Fruit fly (Drosophila melanogaster) whole organism, embryonic: ENCODE data around the gene Liprin-alpha.

Source experiments
- CG12391 ChIP-seq: fragments of 200-800 bp; sonication (Bioruptor generic); optimal IDR thresholded peaks from 3 replicates; lab custom pipeline; 2018; ENCODE audit warnings: missing biosample characterization, mild to moderate bottlenecking, missing genetic modification characterization, moderate library complexity
- CG13894 ChIP-seq: fragments of 200-800 bp; sonication (Bioruptor generic); optimal IDR thresholded peaks from 3 replicates; lab custom pipeline; 2018; ENCODE audit warnings: missing biosample characterization, mild to moderate bottlenecking, missing genetic modification characterization, moderate library complexity
- CG14014 ChIP-seq: fragments of 200-800 bp; sonication (Bioruptor generic); IDR thresholded peaks from 2 replicates; pipeline ENCODE4 v1.3.6; 2022; ENCODE audit warnings: missing biosample characterization, missing genetic modification characterization
- CG15696 ChIP-seq: fragments of 200-800 bp; sonication (Bioruptor generic); optimal IDR thresholded peaks from 2 replicates; lab custom pipeline; 2019; ENCODE audit warnings: missing biosample characterization, mild to moderate bottlenecking, missing genetic modification characterization, moderate library complexity
- CG17359 ChIP-seq: fragments of 200-800 bp; sonication (Bioruptor generic); optimal IDR thresholded peaks from 3 replicates; lab custom pipeline; 2018; ENCODE audit warnings: missing biosample characterization, mild to moderate bottlenecking, missing genetic modification characterization, moderate library complexity
- CG2712 ChIP-seq: fragments of 200-800 bp; optimal IDR thresholded peaks from 3 replicates; lab custom pipeline; 2019; ENCODE audit warnings: missing biosample characterization, mild to moderate bottlenecking, missing genetic modification characterization, moderate library complexity
- H15 ChIP-seq: fragments of 200-800 bp; sonication (Bioruptor generic); IDR thresholded peaks from 3 replicates; pipeline ENCODE4 v1.3.6; 2022; ENCODE audit warnings: missing biosample characterization, missing genetic modification characterization
- Lim3 ChIP-seq: fragments of 200-800 bp; sonication (Bioruptor generic); IDR thresholded peaks from 2 replicates; pipeline ENCODE4 v1.3.6; 2022; ENCODE audit warnings: missing biosample characterization, missing genetic modification characterization
- Pdp1 ChIP-seq, 2 experiments: fragments of 200-800 bp; sonication (Bioruptor generic); optimal IDR thresholded peaks; 3 replicates each; lab custom pipeline; 2016; ENCODE audit warnings: missing biosample characterization in 2 of 2, missing genetic modification characterization in 2 of 2, mild to moderate bottlenecking in 1 of 2, moderate library complexity in 1 of 2
- Xrp1 ChIP-seq: fragments of 200-800 bp; sonication (Bioruptor generic); IDR thresholded peaks from 2 replicates; pipeline ENCODE4 v1.3.6; 2022; ENCODE audit warnings: missing biosample characterization, missing genetic modification characterization
- sug ChIP-seq: fragments of 200-800 bp; optimal IDR thresholded peaks from 2 replicates; lab custom pipeline; 2019; ENCODE audit warnings: missing biosample characterization, mild to moderate bottlenecking, missing genetic modification characterization, moderate library complexity

DNA sequence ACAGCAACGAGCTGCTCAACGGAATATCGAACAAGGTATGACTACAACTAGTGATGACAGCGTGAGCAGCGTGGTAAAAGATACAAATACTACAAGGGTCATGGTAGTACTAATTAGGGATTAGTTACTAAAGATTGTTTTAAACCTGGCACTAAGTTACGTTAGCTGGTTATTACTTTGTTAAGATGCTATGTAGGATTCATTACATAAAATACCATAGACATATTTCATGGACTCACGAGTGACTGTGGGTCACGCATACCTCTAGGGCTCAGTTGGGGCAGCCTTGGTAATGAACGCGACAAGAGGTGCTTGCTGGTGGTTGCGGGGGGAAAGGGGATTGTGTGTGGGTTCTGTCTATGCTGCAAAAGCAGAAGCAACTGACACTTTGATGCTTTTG is 51.1 kb downstream of the Liprin-alpha start:
- no peak for TF ChIP-seq Pdp1 (GFP tag; optimal IDR thresholded peaks at IDR 0.05; lab: Kevin White, UChicago)
- TF ChIP-seq H15 (GFP tag; lab: Robert Waterston, UW) = no peak
- no peak for TF ChIP-seq CG12391 (tag; lab: Kevin White, UChicago)
- no peak for TF ChIP-seq sug (tag; lab: Kevin White, UChicago)
- TF ChIP-seq CG14014 (GFP tag; lab: Robert Waterston, UW) = no peak
- no peak for TF ChIP-seq CG13894 (tag; lab: Kevin White, UChicago)
- no peak for TF ChIP-seq Xrp1 (GFP tag; lab: Robert Waterston, UW)
- no peak for TF ChIP-seq Lim3 (GFP tag; lab: Robert Waterston, UW)
- TF ChIP-seq CG2712 = no peak
- no peak for TF ChIP-seq CG17359
- no peak for TF ChIP-seq CG15696 (tag; lab: Kevin White, UChicago)
